Worm (Caenorhabditis elegans) whole organism, L1 larva: ENCODE measurements around the gene mdt-8.
A peak's percentile ranks its signal among the peaks of the same experiment; 100 is the strongest.

ENCODE experiments used
- C04F5.9 ChIP-seq: sonication (generic microtip); optimal IDR thresholded peaks from 2 replicates; lab custom pipeline; 2016; ENCODE audit warnings: missing genetic modification characterization, missing compliant biosample characterization
- C34B4.2 ChIP-seq: sonication (generic microtip); optimal IDR thresholded peaks from 2 replicates; lab custom pipeline; 2017; ENCODE audit warnings: mild to moderate bottlenecking, missing genetic modification characterization, missing compliant biosample characterization
- F16B12.6 ChIP-seq: fragments of 150-350 bp; optimal IDR thresholded peaks from 2 replicates; lab custom pipeline; 2014; ENCODE audit warnings: missing biosample characterization, missing genetic modification characterization
- alr-1 ChIP-seq: fragments of 200-800 bp; sonication (Bioruptor generic); optimal IDR thresholded peaks from 2 replicates; lab custom pipeline; 2018; ENCODE audit warnings: borderline replicate concordance, mild to moderate bottlenecking, missing genetic modification characterization, missing compliant biosample characterization
- ama-1 ChIP-seq: fragments of 150-350 bp; optimal IDR thresholded peaks from 2 replicates; lab custom pipeline; 2014
- blmp-1 ChIP-seq: fragments of 150-350 bp; optimal IDR thresholded peaks from 2 replicates; lab custom pipeline; 2014; ENCODE audit warnings: missing biosample characterization, missing genetic modification characterization
- ceh-82 ChIP-seq, 3 experiments: fragments of 150-350 bp in 1 of 3; sonication (generic microtip) in 2 of 3; optimal IDR thresholded peaks; 2 replicates each; lab custom pipeline; 2014 to 2017; ENCODE audit warnings: missing biosample characterization in 3 of 3, missing genetic modification characterization in 3 of 3
- ceh-90 ChIP-seq: sonication (generic microtip); optimal IDR thresholded peaks from 2 replicates; lab custom pipeline; 2016; ENCODE audit warnings: missing genetic modification characterization, missing compliant biosample characterization
- ces-1 ChIP-seq: fragments of 150-350 bp; optimal IDR thresholded peaks from 2 replicates; lab custom pipeline; 2014; ENCODE audit warnings: missing biosample characterization, missing genetic modification reagents, missing genetic modification characterization
- dpl-1 ChIP-seq, 3 experiments: fragments of 150-350 bp in 2 of 3; sonication (generic microtip) in 1 of 3; optimal IDR thresholded peaks; 2 replicates each; lab custom pipeline; 2014 to 2017; ENCODE audit warnings: missing biosample characterization in 3 of 3, missing genetic modification characterization in 3 of 3, missing genetic modification reagents in 3 of 3
- efl-1 ChIP-seq, 4 experiments: fragments of 150-350 bp; optimal IDR thresholded peaks in 3 of 4; peaks in 1 of 4; 1 replicate in 1 of 4; 2 replicates in 3 of 4; lab custom pipeline; 2014; ENCODE audit warnings: missing biosample characterization in 2 of 4, missing genetic modification characterization in 2 of 4, missing genetic modification reagents in 2 of 4
- egl-13 ChIP-seq: sonication (generic microtip); optimal IDR thresholded peaks from 2 replicates; lab custom pipeline; 2016; ENCODE audit warnings: missing genotype, missing genetic modification reagents, missing genetic modification characterization, missing compliant biosample characterization
- elt-3 ChIP-seq, 6 experiments: fragments of 150-350 bp in 1 of 6; sonication (generic microtip); optimal IDR thresholded peaks; 2 replicates each; lab custom pipeline; 2017 to 2018; ENCODE audit warnings: missing biosample characterization in 6 of 6, missing genetic modification characterization in 6 of 6, inconsistent platforms in 1 of 6
- fkh-4 ChIP-seq: sonication (generic microtip); optimal IDR thresholded peaks from 2 replicates; lab custom pipeline; 2016; ENCODE audit warnings: missing compliant biosample characterization, missing genetic modification characterization, borderline replicate concordance
- fkh-8 ChIP-seq: sonication (generic microtip); optimal IDR thresholded peaks from 2 replicates; lab custom pipeline; 2016; ENCODE audit warnings: mild to moderate bottlenecking, missing genetic modification characterization, missing compliant biosample characterization
- lin-13 ChIP-seq: fragments of 150-350 bp; optimal IDR thresholded peaks from 2 replicates; lab custom pipeline; 2014; ENCODE audit warnings: missing biosample characterization, missing genetic modification reagents, missing genetic modification characterization
- lin-14 ChIP-seq: fragments of 200-800 bp; sonication (Bioruptor generic); optimal IDR thresholded peaks from 2 replicates; lab custom pipeline; 2018; ENCODE audit warnings: mild to moderate bottlenecking, missing genetic modification characterization, moderate library complexity, missing compliant biosample characterization
- lin-35 ChIP-seq, 2 experiments: fragments of 150-350 bp; optimal IDR thresholded peaks; 2 replicates each; lab custom pipeline; 2014; ENCODE audit warnings: missing biosample characterization in 2 of 2, missing genetic modification characterization in 2 of 2, missing genetic modification reagents in 2 of 2
- lin-39 ChIP-seq: fragments of 150-350 bp; optimal IDR thresholded peaks from 2 replicates; lab custom pipeline; 2014; ENCODE audit warnings: missing biosample characterization, missing genetic modification reagents, missing genetic modification characterization
- lir-3 ChIP-seq: sonication (generic microtip); optimal IDR thresholded peaks from 2 replicates; lab custom pipeline; 2016; ENCODE audit warnings: mild to moderate bottlenecking, missing genetic modification characterization, moderate library complexity, missing compliant biosample characterization; ENCODE audit not compliant: poor library complexity
- lsy-2 ChIP-seq, 2 experiments: fragments of 150-350 bp; optimal IDR thresholded peaks; 2 replicates each; lab custom pipeline; 2014; ENCODE audit warnings: missing biosample characterization in 2 of 2, missing genetic modification characterization in 2 of 2
- mab-9 ChIP-seq: fragments of 200-800 bp; sonication (Bioruptor generic); IDR thresholded peaks from 2 replicates; pipeline ENCODE4 v1.3.6; 2022; ENCODE audit warnings: missing genetic modification reagents, missing genetic modification characterization, missing compliant biosample characterization
- mep-1 ChIP-seq: fragments of 150-350 bp; optimal IDR thresholded peaks from 2 replicates; lab custom pipeline; 2014; ENCODE audit warnings: missing biosample characterization, missing genetic modification characterization
- nhr-19 ChIP-seq: fragments of 200-800 bp; sonication (Bioruptor generic); conservative IDR thresholded peaks from 2 replicates; pipeline ENCODE4 v1.3.6; 2022; ENCODE audit warnings: missing genetic modification characterization, missing compliant biosample characterization
- nhr-20 ChIP-seq: sonication (generic microtip); optimal IDR thresholded peaks from 2 replicates; lab custom pipeline; 2016; ENCODE audit warnings: mild to moderate bottlenecking, missing genetic modification characterization, missing compliant biosample characterization
- nhr-237 ChIP-seq: fragments of 150-350 bp; optimal IDR thresholded peaks from 2 replicates; lab custom pipeline; 2014; ENCODE audit warnings: missing biosample characterization, missing genetic modification characterization
- nhr-71 ChIP-seq: sonication (generic microtip); optimal IDR thresholded peaks from 2 replicates; lab custom pipeline; 2016; ENCODE audit warnings: mild to moderate bottlenecking, missing genetic modification characterization, moderate library complexity, missing compliant biosample characterization
- nhr-77 ChIP-seq: fragments of 150-350 bp; optimal IDR thresholded peaks from 2 replicates; lab custom pipeline; 2014; ENCODE audit warnings: missing biosample characterization, missing genetic modification characterization
- nhr-85 ChIP-seq: sonication (generic microtip); peaks from one replicate; lab custom pipeline; 2016; ENCODE audit warnings: missing genetic modification characterization, inconsistent platforms, missing compliant biosample characterization
- pax-3 ChIP-seq: fragments of 200-800 bp; sonication (Bioruptor generic); optimal IDR thresholded peaks from 2 replicates; lab custom pipeline; 2018; ENCODE audit warnings: mild to moderate bottlenecking, missing genetic modification characterization, moderate library complexity, missing compliant biosample characterization
- rnt-1 ChIP-seq: sonication (generic microtip); optimal IDR thresholded peaks from 2 replicates; lab custom pipeline; 2016; ENCODE audit warnings: mild to moderate bottlenecking, missing genetic modification characterization, moderate library complexity, missing compliant biosample characterization
- skn-1 ChIP-seq: fragments of 150-350 bp; optimal IDR thresholded peaks from 2 replicates; lab custom pipeline; 2014; ENCODE audit warnings: missing biosample characterization, missing genetic modification characterization
- snu-23 ChIP-seq: sonication (generic microtip); optimal IDR thresholded peaks from 2 replicates; lab custom pipeline; 2016; ENCODE audit warnings: missing genetic modification characterization, missing compliant biosample characterization
- swsn-7 ChIP-seq: sonication (generic microtip); optimal IDR thresholded peaks from 2 replicates; lab custom pipeline; 2016; ENCODE audit warnings: missing genetic modification characterization, missing compliant biosample characterization
- tbx-2 ChIP-seq: sonication (generic microtip); optimal IDR thresholded peaks from 2 replicates; lab custom pipeline; 2016; ENCODE audit warnings: missing genetic modification characterization, missing compliant biosample characterization
- tlp-1 ChIP-seq: fragments of 150-350 bp; optimal IDR thresholded peaks from 2 replicates; lab custom pipeline; 2014; ENCODE audit warnings: missing biosample characterization, missing genetic modification characterization
- unc-130 ChIP-seq: fragments of 150-350 bp; optimal IDR thresholded peaks from 2 replicates; lab custom pipeline; 2017; ENCODE audit warnings: missing biosample characterization, missing genetic modification characterization, inconsistent platforms
- vab-15 ChIP-seq: sonication (generic microtip); optimal IDR thresholded peaks from 2 replicates; lab custom pipeline; 2017; ENCODE audit warnings: missing genotype, mild to moderate bottlenecking, missing genetic modification characterization, missing compliant biosample characterization
- xbp-1 ChIP-seq: sonication (generic microtip); optimal IDR thresholded peaks from 2 replicates; lab custom pipeline; 2016; ENCODE audit warnings: missing genetic modification characterization, missing compliant biosample characterization
- zip-4 ChIP-seq: fragments of 200-800 bp; sonication (Bioruptor generic); optimal IDR thresholded peaks from 2 replicates; lab custom pipeline; 2018; ENCODE audit warnings: mild to moderate bottlenecking, missing genetic modification characterization, moderate library complexity, missing compliant biosample characterization
- ztf-11 ChIP-seq, 2 experiments: sonication (generic microtip); optimal IDR thresholded peaks; 2 replicates each; lab custom pipeline; 2016 to 2017; ENCODE audit warnings: missing genetic modification characterization in 2 of 2, missing biosample characterization in 1 of 2, missing compliant biosample characterization in 1 of 2

Gene mdt-8

ce11 chrII:11545299-11545951, 11.8 kb upstream of the mdt-8 start, which contains the start of gene dnj-13 (continued):
- TF ChIP-seq unc-130 (tag; lab: Kevin White, UChicago) (peak; percentile 81), fkh-8 (tag; lab: Kevin White, UChicago) (peak; percentile 99), ceh-82 (tag; optimal IDR thresholded peaks at IDR 0.05; lab: Kevin White, UChicago) (peak; percentile 92 to 97 (median 94)), F16B12.6 (tag; lab: Kevin White, UChicago) (peak; percentile 27), nhr-77 (tag; lab: Kevin White, UChicago) (peak; percentile 91), elt-3 (tag; optimal IDR thresholded peaks at IDR 0.05; lab: Kevin White, UChicago) (peak in 3 of 6 experiments; percentile 79 to 93 (median 85)), nhr-85 (tag; lab: Kevin White, UChicago) (peak; percentile 98), tlp-1 (tag; lab: Kevin White, UChicago) (peak; percentile 45)
- TF ChIP-seq, all 84 proteins: peak for 68

ce11 chrII:11544714-11545113, 11.1 kb upstream of the mdt-8 start, which contains the start of gene F54D5.9:
Gene F54D5.9 (minus strand): TSS chrII:11544828.
- TF ChIP-seq ztf-11 (tag; optimal IDR thresholded peaks at IDR 0.05; lab: Kevin White, UChicago): no peak
- no peak for TF ChIP-seq skn-1 (tag; lab: Kevin White, UChicago)

ce11 chrII:11542958-11543357, 9.3 kb upstream of the mdt-8 start:
- TF ChIP-seq mab-9 (GFP tag; lab: Robert Waterston, UW) (no peak), fkh-4 (no peak), ces-1 (GFP tag; lab: Kevin White, UChicago) (no peak), lir-3 (tag; lab: Kevin White, UChicago) (no peak), nhr-19 (no peak), pax-3 (tag; lab: Kevin White, UChicago) (no peak), lin-39 (tag; lab: Kevin White, UChicago) (no peak), nhr-237 (tag; lab: Kevin White, UChicago) (no peak), egl-13 (no peak), ama-1 (no peak)

- TF ChIP-seq nhr-20 (tag; lab: Kevin White, UChicago) (peak; percentile 9), skn-1 (tag; lab: Kevin White, UChicago) (peak; percentile 18), ceh-82 (tag; optimal IDR thresholded peaks at IDR 0.05; lab: Kevin White, UChicago) (peak in 1 of 3 experiments; percentile 35), ceh-90 (tag; lab: Kevin White, UChicago) (peak; percentile 22), snu-23 (GFP tag; lab: Kevin White, UChicago) (peak; percentile 40), lin-35 (GFP tag; optimal IDR thresholded peaks at IDR 0.05; lab: Kevin White, UChicago) (peak; percentile 3 to 28), vab-15 (tag; lab: Kevin White, UChicago) (no peak), C04F5.9 (tag; lab: Kevin White, UChicago) (no peak), efl-1 (optimal IDR thresholded peaks at IDR 0.05; lab: Kevin White, UChicago) (peak; percentile 15 to 36), efl-1 (GFP tag; optimal IDR thresholded peaks at IDR 0.05 in 1 of 2; lab: Kevin White, UChicago) (peak in 1 of 2 experiments; percentile 29), alr-1 (no peak), mep-1 (tag; lab: Kevin White, UChicago) (peak; percentile 69), swsn-7 (tag; lab: Kevin White, UChicago) (peak; percentile 4), C34B4.2 (tag; lab: Kevin White, UChicago) (no peak), zip-4 (GFP tag; lab: Kevin White, UChicago) (no peak), rnt-1 (tag; lab: Kevin White, UChicago) (peak; percentile 63), xbp-1 (tag; lab: Kevin White, UChicago) (no peak), nhr-71 (tag; lab: Kevin White, UChicago) (peak; percentile 25), lin-13 (GFP tag; lab: Kevin White, UChicago) (no peak), tbx-2 (tag; lab: Kevin White, UChicago) (no peak), dpl-1 (GFP tag; optimal IDR thresholded peaks at IDR 0.05; lab: Kevin White, UChicago) (peak in 1 of 3 experiments; percentile 24), lsy-2 (tag; optimal IDR thresholded peaks at IDR 0.05; lab: Kevin White, UChicago) (peak in 1 of 2 experiments; percentile 46), lin-14 (peak; percentile 46), blmp-1 (tag; lab: Kevin White, UChicago) (peak; percentile 91)
Observed at ce11 chrII:11542385-11542784, 8.8 kb upstream of the mdt-8 start, which contains the start of gene gtf-2E2. Gene gtf-2E2 (minus strand): TSS chrII:11542495.
